Fruit fly (Drosophila melanogaster) whole organism, embryonic: ENCODE data around the gene dmGlut.

Source experiments
- Awh ChIP-seq: fragments of 200-800 bp; sonication (Bioruptor generic); IDR thresholded peaks from 2 replicates; pipeline ENCODE4, ENCODE4 v1.3.6; 2022; ENCODE audit warnings: missing biosample characterization, missing genetic modification characterization
- Bteb2 ChIP-seq: fragments of 200-800 bp; sonication (Bioruptor generic); optimal IDR thresholded peaks from 2 replicates; lab custom pipeline; 2016; ENCODE audit warnings: missing biosample characterization, missing genetic modification characterization
- CG10267 ChIP-seq: fragments of 200-800 bp; sonication (Bioruptor generic); optimal IDR thresholded peaks from 2 replicates; lab custom pipeline; 2018; ENCODE audit warnings: missing biosample characterization, mild to moderate bottlenecking, missing genetic modification characterization, moderate library complexity
- CG10462 ChIP-seq: fragments of 200-800 bp; sonication (Bioruptor generic); optimal IDR thresholded peaks from 2 replicates; lab custom pipeline; 2016; ENCODE audit warnings: missing biosample characterization, missing genetic modification characterization
- CG10654 ChIP-seq: fragments of 200-800 bp; sonication (Bioruptor generic); optimal IDR thresholded peaks from 2 replicates; lab custom pipeline; 2016; ENCODE audit warnings: missing biosample characterization, missing genetic modification characterization
- CG10959 ChIP-seq: fragments of 200-800 bp; sonication (Bioruptor generic); IDR thresholded peaks from 2 replicates; pipeline ENCODE4 v1.3.6; 2022; ENCODE audit warnings: missing biosample characterization, missing genetic modification characterization
- CG12155 ChIP-seq: fragments of 200-800 bp; sonication (Bioruptor generic); optimal IDR thresholded peaks from 3 replicates; lab custom pipeline; 2016; ENCODE audit warnings: missing biosample characterization, missing genetic modification characterization
- CG12219 ChIP-seq: fragments of 200-800 bp; sonication (Bioruptor generic); optimal IDR thresholded peaks from 3 replicates; lab custom pipeline; 2018; ENCODE audit warnings: missing biosample characterization, mild to moderate bottlenecking, missing genetic modification characterization
- CG12769 ChIP-seq: fragments of 200-800 bp; sonication (Bioruptor generic); optimal IDR thresholded peaks from 2 replicates; lab custom pipeline; 2019; ENCODE audit warnings: missing biosample characterization, mild to moderate bottlenecking, missing genetic modification characterization, moderate library complexity
- CG13296 ChIP-seq: fragments of 200-800 bp; sonication (Bioruptor generic); optimal IDR thresholded peaks from 3 replicates; lab custom pipeline; 2018; ENCODE audit warnings: missing biosample characterization, mild to moderate bottlenecking, missing genetic modification characterization
- CG13424 ChIP-seq: fragments of 200-800 bp; sonication (Bioruptor generic); optimal IDR thresholded peaks from 2 replicates; lab custom pipeline; 2019; ENCODE audit warnings: missing biosample characterization, mild to moderate bottlenecking, missing genetic modification characterization, moderate library complexity
- CG15514 ChIP-seq: fragments of 200-800 bp; sonication (Bioruptor generic); optimal IDR thresholded peaks from 3 replicates; lab custom pipeline; 2017; ENCODE audit warnings: missing biosample characterization, missing genetic modification characterization, mild to moderate bottlenecking, moderate library complexity, missing genetic modification reagents
- CG16863 ChIP-seq: fragments of 200-800 bp; sonication (Bioruptor generic); optimal IDR thresholded peaks from 3 replicates; lab custom pipeline; 2016; ENCODE audit warnings: missing biosample characterization, missing genetic modification characterization
- CG18599 ChIP-seq: fragments of 200-800 bp; sonication (Bioruptor generic); optimal IDR thresholded peaks from 3 replicates; lab custom pipeline; 2017; ENCODE audit warnings: missing biosample characterization, missing genetic modification characterization, mild to moderate bottlenecking, moderate library complexity, missing genetic modification reagents
- CG2712 ChIP-seq: fragments of 200-800 bp; optimal IDR thresholded peaks from 3 replicates; lab custom pipeline; 2019; ENCODE audit warnings: missing biosample characterization, mild to moderate bottlenecking, missing genetic modification characterization, moderate library complexity
- CG31441 ChIP-seq: fragments of 200-800 bp; sonication (Bioruptor generic); IDR thresholded peaks from 2 replicates; pipeline ENCODE4 v1.3.6; 2022; ENCODE audit warnings: missing biosample characterization, missing genetic modification characterization
- CG32772 ChIP-seq: fragments of 200-800 bp; sonication (Bioruptor generic); IDR thresholded peaks from 2 replicates; pipeline ENCODE4 v1.3.6; 2022; ENCODE audit warnings: missing biosample characterization, missing genetic modification characterization
- CG33557 ChIP-seq: fragments of 200-800 bp; sonication (Bioruptor generic); optimal IDR thresholded peaks from 2 replicates; lab custom pipeline; 2019; ENCODE audit warnings: missing biosample characterization, mild to moderate bottlenecking, missing genetic modification characterization, moderate library complexity
- CG34224 ChIP-seq: fragments of 200-800 bp; sonication (Bioruptor generic); IDR thresholded peaks from 3 replicates; pipeline ENCODE4 v1.3.6; 2022; ENCODE audit warnings: missing biosample characterization, missing genetic modification characterization; ENCODE audit not compliant: partially characterized antibody
- CG4820 ChIP-seq: fragments of 200-800 bp; sonication (Bioruptor generic); optimal IDR thresholded peaks from 3 replicates; lab custom pipeline; 2016; ENCODE audit warnings: missing biosample characterization, missing genetic modification characterization
- CG6813 ChIP-seq: fragments of 200-800 bp; sonication (Bioruptor generic); optimal IDR thresholded peaks from 2 replicates; lab custom pipeline; 2017; ENCODE audit warnings: missing biosample characterization, missing genetic modification characterization, mild to moderate bottlenecking, moderate library complexity, missing genetic modification reagents
- CG7271 ChIP-seq: fragments of 200-800 bp; sonication (Bioruptor generic); optimal IDR thresholded peaks from 2 replicates; lab custom pipeline; 2018; ENCODE audit warnings: missing biosample characterization, mild to moderate bottlenecking, missing genetic modification characterization, moderate library complexity
- CG7963 ChIP-seq: fragments of 200-800 bp; sonication (Bioruptor generic); IDR thresholded peaks from 3 replicates; pipeline ENCODE4 v1.3.6; 2022; ENCODE audit warnings: missing biosample characterization, missing genetic modification characterization; ENCODE audit not compliant: partially characterized antibody
- CG9215 ChIP-seq: fragments of 200-800 bp; sonication (Bioruptor generic); IDR thresholded peaks from 2 replicates; pipeline ENCODE4 v1.3.6; 2022; ENCODE audit warnings: missing biosample characterization, missing genetic modification characterization
- CG9876 ChIP-seq: fragments of 200-800 bp; sonication (Bioruptor generic); optimal IDR thresholded peaks from 2 replicates; lab custom pipeline; 2016; ENCODE audit warnings: missing biosample characterization, missing genetic modification characterization
- Chrac-16 ChIP-seq: fragments of 200-800 bp; sonication (Bioruptor generic); optimal IDR thresholded peaks from 3 replicates; lab custom pipeline; 2016; ENCODE audit warnings: missing biosample characterization, missing genetic modification characterization
- CrebB ChIP-seq: fragments of 200-800 bp; sonication (Bioruptor generic); optimal IDR thresholded peaks from 3 replicates; lab custom pipeline; 2018; ENCODE audit warnings: missing biosample characterization, mild to moderate bottlenecking, missing genetic modification characterization
- Fer1 ChIP-seq: fragments of 200-800 bp; sonication (Bioruptor generic); optimal IDR thresholded peaks from 2 replicates; lab custom pipeline; 2017; ENCODE audit warnings: missing biosample characterization, mild to moderate bottlenecking, missing genetic modification characterization
- Hsf ChIP-seq: fragments of 200-800 bp; sonication (Bioruptor generic); optimal IDR thresholded peaks from 3 replicates; lab custom pipeline; 2016; ENCODE audit warnings: missing biosample characterization, missing genetic modification characterization
- NC2β ChIP-seq: fragments of 200-800 bp; sonication (Bioruptor generic); optimal IDR thresholded peaks from 2 replicates; lab custom pipeline; 2016; ENCODE audit warnings: missing biosample characterization, missing genetic modification characterization
- NK7.1 ChIP-seq: fragments of 200-800 bp; sonication (Bioruptor generic); optimal IDR thresholded peaks from 3 replicates; lab custom pipeline; 2016; ENCODE audit warnings: missing biosample characterization, missing genetic modification characterization
- Neu2 ChIP-seq: fragments of 200-800 bp; sonication (Bioruptor generic); optimal IDR thresholded peaks from 3 replicates; lab custom pipeline; 2016; ENCODE audit warnings: missing biosample characterization, missing genetic modification characterization, borderline replicate concordance
- Optix ChIP-seq: fragments of 200-800 bp; sonication (Bioruptor generic); IDR thresholded peaks from 3 replicates; pipeline ENCODE4 v1.3.6; 2022; ENCODE audit warnings: missing biosample characterization, missing genetic modification characterization
- Rfx ChIP-seq: fragments of 200-800 bp; sonication (Bioruptor generic); IDR thresholded peaks from 2 replicates; pipeline ENCODE4 v1.3.6; 2022; ENCODE audit warnings: missing biosample characterization, missing genetic modification characterization
- Scr ChIP-seq: fragments of 200-800 bp; sonication (Bioruptor generic); IDR thresholded peaks from 2 replicates; pipeline ENCODE4 v1.3.6; 2022; ENCODE audit warnings: missing biosample characterization, missing genetic modification characterization; ENCODE audit not compliant: partially characterized antibody
- ara ChIP-seq: fragments of 200-800 bp; sonication (Bioruptor generic); IDR thresholded peaks from 2 replicates; pipeline ENCODE4 v1.3.6; 2022; ENCODE audit warnings: missing biosample characterization, missing genetic modification characterization
- chif ChIP-seq, 2 experiments: fragments of 200-800 bp; sonication (Bioruptor generic); optimal IDR thresholded peaks; 3 replicates each; lab custom pipeline; 2016; ENCODE audit warnings: missing biosample characterization in 2 of 2, missing genetic modification characterization in 2 of 2
- crc ChIP-seq: fragments of 200-800 bp; sonication (Bioruptor generic); optimal IDR thresholded peaks from 2 replicates; lab custom pipeline; 2016; ENCODE audit warnings: missing biosample characterization, missing genetic modification characterization
- ems ChIP-seq: fragments of 200-800 bp; sonication (Bioruptor generic); optimal IDR thresholded peaks from 3 replicates; lab custom pipeline; 2016; ENCODE audit warnings: missing biosample characterization, missing genetic modification characterization
- jing ChIP-seq: fragments of 200-800 bp; sonication (Bioruptor generic); optimal IDR thresholded peaks from 2 replicates; lab custom pipeline; 2018; ENCODE audit warnings: missing biosample characterization, mild to moderate bottlenecking, missing genetic modification characterization
- lab ChIP-seq: fragments of 200-800 bp; sonication (Bioruptor generic); optimal IDR thresholded peaks from 3 replicates; lab custom pipeline; 2017; ENCODE audit warnings: missing biosample characterization, missing genetic modification characterization, mild to moderate bottlenecking, moderate library complexity, missing genetic modification reagents
- nmo ChIP-seq: fragments of 200-800 bp; sonication (Bioruptor generic); optimal IDR thresholded peaks from 2 replicates; lab custom pipeline; 2018; ENCODE audit warnings: missing biosample characterization, mild to moderate bottlenecking, missing genetic modification characterization, moderate library complexity
- otp ChIP-seq: fragments of 200-800 bp; sonication (Bioruptor generic); IDR thresholded peaks from 3 replicates; pipeline ENCODE4, ENCODE4 v1.3.6; 2022; ENCODE audit warnings: missing biosample characterization, missing genetic modification characterization
- ranshi ChIP-seq: fragments of 200-800 bp; sonication (Bioruptor generic); IDR thresholded peaks from 2 replicates; pipeline ENCODE4 v1.3.6; 2022; ENCODE audit warnings: missing biosample characterization, missing genetic modification characterization
- ro ChIP-seq: fragments of 200-800 bp; sonication (Bioruptor generic); IDR thresholded peaks from 2 replicates; pipeline ENCODE4 v1.3.6; 2022; ENCODE audit warnings: missing biosample characterization, missing genetic modification characterization
- row ChIP-seq: fragments of 200-800 bp; sonication (Bioruptor generic); IDR thresholded peaks from 3 replicates; pipeline ENCODE4 v1.3.6; 2022; ENCODE audit warnings: missing biosample characterization, missing genetic modification characterization
- sisA ChIP-seq: fragments of 200-800 bp; sonication (Bioruptor generic); IDR thresholded peaks from 2 replicates; pipeline ENCODE4 v1.3.6; 2022; ENCODE audit warnings: missing biosample characterization, missing genetic modification characterization
- vnd ChIP-seq: fragments of 200-800 bp; sonication (Bioruptor generic); IDR thresholded peaks from 3 replicates; pipeline ENCODE4 v1.3.6; 2022; ENCODE audit warnings: missing biosample characterization, missing genetic modification characterization; ENCODE audit not compliant: partially characterized antibody
- zf30C ChIP-seq: fragments of 200-800 bp; sonication (Bioruptor generic); optimal IDR thresholded peaks from 3 replicates; lab custom pipeline; 2018; ENCODE audit warnings: missing biosample characterization, mild to moderate bottlenecking, missing genetic modification characterization

Gene dmGlut

DNA sequence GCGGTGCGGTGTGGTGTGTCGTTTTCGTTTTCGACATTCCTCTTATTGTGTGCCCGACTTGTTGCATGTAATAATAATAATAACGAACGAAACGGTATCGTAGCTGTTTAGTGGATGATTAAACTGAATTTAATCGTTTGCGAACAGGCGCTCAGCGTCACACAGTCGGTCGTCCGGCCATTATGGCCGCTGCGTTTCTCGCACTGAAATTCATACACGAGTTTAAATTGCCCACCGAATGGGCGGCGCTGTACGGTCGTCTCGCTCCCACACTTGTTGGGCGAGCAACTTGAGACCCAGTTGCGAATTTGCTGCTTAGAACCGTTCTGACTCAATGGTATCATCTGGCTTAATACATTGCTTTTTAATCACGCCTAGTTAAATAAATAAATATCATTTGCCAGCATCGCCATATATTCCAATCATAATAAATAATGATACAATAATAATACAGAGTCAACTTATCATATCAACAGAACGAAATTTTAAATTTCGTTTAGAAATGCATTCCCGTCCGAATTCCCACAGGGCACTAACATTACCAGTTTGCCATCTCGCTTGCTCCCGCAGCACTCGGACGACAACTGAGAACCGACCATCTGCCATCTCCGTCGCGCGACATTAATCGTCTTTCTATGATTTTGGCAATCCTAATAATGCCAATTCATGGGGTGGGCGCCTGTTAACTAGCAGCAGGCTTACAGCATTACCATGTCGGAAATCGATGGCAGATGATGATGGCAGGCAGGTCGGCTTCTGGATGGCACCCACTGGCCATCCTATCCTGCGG lies 16.2 kb upstream of the dmGlut start (continued):
- no peak for TF ChIP-seq ro (GFP tag; lab: Robert Waterston, UW)
- peak; percentile 90 for TF ChIP-seq CG10654
- TF ChIP-seq CG10267: peak; percentile 85
- peak; percentile 74 for TF ChIP-seq CG16863
- TF ChIP-seq CG7271 (tag; lab: Kevin White, UChicago): peak; percentile 28
- peak; percentile 89 for TF ChIP-seq Chrac-16
- no peak for TF ChIP-seq jing (GFP tag; lab: Kevin White, UChicago)
- TF ChIP-seq crc (GFP tag; lab: Kevin White, UChicago): peak; percentile 70
- TF ChIP-seq Awh (GFP tag; lab: Robert Waterston, UW): no peak
- TF ChIP-seq NK7.1 (GFP tag; lab: Kevin White, UChicago): peak; percentile 31
- TF ChIP-seq CG10462 (GFP tag; lab: Kevin White, UChicago): peak; percentile 38
- TF ChIP-seq Scr (GFP tag; lab: Robert Waterston, UW): no peak
- TF ChIP-seq zf30C (GFP tag; lab: Kevin White, UChicago): no peak
- no peak for TF ChIP-seq otp (GFP tag; lab: Robert Waterston, UW)
- TF ChIP-seq CG13424 (tag; lab: Kevin White, UChicago): peak; percentile 96
- peak; percentile 91 for TF ChIP-seq CG12219 (GFP tag; lab: Kevin White, UChicago)
- TF ChIP-seq lab: peak; percentile 94
- peak; percentile 76 to 78 for TF ChIP-seq chif (GFP tag; optimal IDR thresholded peaks at IDR 0.05; lab: Kevin White, UChicago)
- no peak for TF ChIP-seq CG7963 (GFP tag; lab: Robert Waterston, UW)
- no peak for TF ChIP-seq vnd
- TF ChIP-seq Rfx: no peak
- peak; percentile 94 for TF ChIP-seq CG12769 (tag; lab: Kevin White, UChicago)
- peak; percentile 94 for TF ChIP-seq CG13296 (GFP tag; lab: Kevin White, UChicago)
- no peak for TF ChIP-seq Optix
- TF ChIP-seq nmo (GFP tag; lab: Kevin White, UChicago): peak; percentile 93
- peak; percentile 85 for TF ChIP-seq CG12155
- TF ChIP-seq CG6813: peak; percentile 86
- TF ChIP-seq ara (GFP tag; lab: Robert Waterston, UW): no peak
- no peak for TF ChIP-seq CG10959 (GFP tag; lab: Robert Waterston, UW)
- peak; percentile 92 for TF ChIP-seq CrebB
- peak; percentile 49 for TF ChIP-seq NC2β (GFP tag; lab: Kevin White, UChicago)
- TF ChIP-seq Hsf (GFP tag; lab: Kevin White, UChicago): peak; percentile 86
- peak; percentile 86 for TF ChIP-seq CG15514 (GFP tag; lab: Kevin White, UChicago)
- TF ChIP-seq CG32772 (GFP tag; lab: Robert Waterston, UW): no peak
- TF ChIP-seq CG9876: no peak
- no peak for TF ChIP-seq Neu2
- TF ChIP-seq ranshi (GFP tag; lab: Robert Waterston, UW): no peak
- peak; percentile 93 for TF ChIP-seq CG2712 (tag; lab: Kevin White, UChicago)
- TF ChIP-seq Bteb2 (GFP tag; lab: Kevin White, UChicago): peak; percentile 77
- TF ChIP-seq CG18599 (GFP tag; lab: Kevin White, UChicago): peak; percentile 96
- TF ChIP-seq CG31441 (GFP tag; lab: Robert Waterston, UW): no peak
- TF ChIP-seq ems (GFP tag; lab: Kevin White, UChicago): peak; percentile 84
- TF ChIP-seq CG34224 (GFP tag; lab: Robert Waterston, UW): no peak
- TF ChIP-seq sisA (GFP tag; lab: Robert Waterston, UW): no peak
- TF ChIP-seq CG9215 (GFP tag; lab: Robert Waterston, UW): no peak
- peak; percentile 72 for TF ChIP-seq CG4820 (GFP tag; lab: Kevin White, UChicago)
- no peak for TF ChIP-seq row
- TF ChIP-seq CG33557 (GFP tag; lab: Kevin White, UChicago): peak; percentile 91
- peak; percentile 96 for TF ChIP-seq Fer1 (GFP tag; lab: Kevin White, UChicago)
